Worm (Caenorhabditis elegans): ENCODE results near the gene rpn-3.

The rpn-3 gene

DNA sequence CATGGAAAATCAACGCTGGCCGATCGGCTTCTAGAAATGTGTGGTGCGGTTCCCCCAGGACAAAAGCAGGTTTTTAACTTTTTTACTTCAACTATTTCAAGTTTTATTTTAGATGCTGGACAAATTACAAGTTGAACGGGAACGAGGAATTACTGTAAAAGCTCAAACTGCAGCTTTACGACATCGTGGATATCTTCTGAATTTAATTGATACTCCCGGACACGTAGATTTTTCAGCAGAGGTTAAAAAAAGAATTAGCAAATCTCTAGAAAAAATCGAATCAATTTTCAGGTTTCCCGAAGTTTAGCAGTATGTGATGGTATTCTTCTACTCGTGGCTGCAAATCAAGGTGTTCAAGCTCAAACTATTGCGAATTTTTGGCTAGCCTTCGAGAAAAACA lies 17.7 kb upstream of the rpn-3 start:
- TF ChIP-seq ceh-36 (tag; optimal IDR thresholded peaks at IDR 0.05) (no peak), tra-4 (tag; optimal IDR thresholded peaks at IDR 0.05) (no peak), ets-7 (tag; optimal IDR thresholded peaks at IDR 0.05) (no peak), F13C5.2 (tag; optimal IDR thresholded peaks at IDR 0.05) (no peak), flt-1 (GFP tag; IDR thresholded peaks at IDR 0.05) (no peak)

DNA sequence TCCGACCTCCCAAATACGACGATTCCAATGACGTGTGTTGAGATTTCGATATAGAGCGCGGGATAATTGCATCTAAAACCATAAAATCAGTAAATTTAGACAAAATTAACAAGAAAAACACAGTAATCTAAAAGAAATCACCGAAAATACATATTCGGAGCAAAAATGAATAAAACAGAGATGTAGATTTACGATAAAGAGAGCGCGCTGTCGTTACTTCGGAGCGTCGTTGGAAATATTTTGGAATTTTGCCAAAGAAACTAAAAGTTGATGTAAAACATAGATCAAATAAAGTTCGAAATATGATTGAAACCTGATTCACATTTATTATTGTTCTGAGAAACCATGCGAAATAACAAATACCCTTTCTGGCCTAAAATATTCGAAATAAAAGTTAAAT lies 15.0 kb upstream of the rpn-3 start, which contains the start of gene ZK1236.5:
Gene ZK1236.5 (minus strand): TSS at position 72 of the 400 bp plus-strand sequence.
- TF ChIP-seq B0310.2 (tag; optimal IDR thresholded peaks at IDR 0.05) (no peak), pes-1 (GFP tag; IDR thresholded peaks at IDR 0.05) (no peak), tbx-37 (GFP tag; conservative IDR thresholded peaks at IDR 0.05) (no peak), ets-7 (tag; optimal IDR thresholded peaks at IDR 0.05) (no peak), F13C5.2 (tag; optimal IDR thresholded peaks at IDR 0.05) (no peak), ceh-13 (GFP tag; optimal IDR thresholded peaks at IDR 0.05) (no peak), ceh-36 (tag; optimal IDR thresholded peaks at IDR 0.05) (no peak), hmbx-1 (tag; optimal IDR thresholded peaks at IDR 0.05) (no peak), flt-1 (GFP tag; IDR thresholded peaks at IDR 0.05) (no peak), sea-1 (GFP tag; conservative IDR thresholded peaks at IDR 0.05) (no peak), scrt-1 (GFP tag; IDR thresholded peaks at IDR 0.05) (no peak), tbx-11 (GFP tag; IDR thresholded peaks at IDR 0.05) (no peak), hmg-4 (GFP tag; optimal IDR thresholded peaks at IDR 0.05) (no peak), tra-4 (tag; optimal IDR thresholded peaks at IDR 0.05) (no peak), aly-1 (tag; optimal IDR thresholded peaks at IDR 0.05) (no peak)

DNA sequence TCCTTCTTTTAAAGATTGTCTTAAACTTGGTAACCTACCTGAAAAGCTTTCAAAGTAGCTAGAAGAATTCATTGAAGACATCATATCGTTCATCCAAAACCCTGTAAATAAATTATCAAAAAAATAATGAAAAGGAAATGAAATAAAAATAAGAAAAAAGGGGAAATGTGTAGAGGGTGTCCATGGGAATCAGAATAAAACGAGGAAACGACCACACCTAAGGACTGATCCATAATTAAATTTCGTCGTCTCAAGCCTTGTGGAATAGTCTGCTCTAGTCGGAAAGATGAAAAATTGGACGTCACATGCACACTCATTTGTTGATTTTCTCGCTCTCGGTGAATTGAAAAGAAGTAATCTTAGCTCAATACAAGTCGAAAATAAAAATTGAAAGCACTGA lies 12.1 kb upstream of the rpn-3 start, which contains the start of gene ZK1236.9:
Gene ZK1236.9 (minus strand): TSS at position 101 of the 400 bp plus-strand sequence.
- TF ChIP-seq ama-1 (optimal IDR thresholded peaks at IDR 0.05) (no peak), tra-4 (tag; optimal IDR thresholded peaks at IDR 0.05) (no peak), hnd-1 (tag; optimal IDR thresholded peaks at IDR 0.05) (no peak), pes-1 (GFP tag; IDR thresholded peaks at IDR 0.05) (no peak), aly-1 (tag; optimal IDR thresholded peaks at IDR 0.05) (no peak), ets-7 (tag; optimal IDR thresholded peaks at IDR 0.05) (no peak), ceh-36 (tag; optimal IDR thresholded peaks at IDR 0.05) (no peak), B0310.2 (tag; optimal IDR thresholded peaks at IDR 0.05) (no peak), scrt-1 (GFP tag; IDR thresholded peaks at IDR 0.05) (no peak), hmg-4 (GFP tag; optimal IDR thresholded peaks at IDR 0.05) (no peak), tbx-11 (GFP tag; IDR thresholded peaks at IDR 0.05) (no peak), ceh-13 (GFP tag; optimal IDR thresholded peaks at IDR 0.05) (no peak), hmbx-1 (tag; optimal IDR thresholded peaks at IDR 0.05) (no peak)

DNA sequence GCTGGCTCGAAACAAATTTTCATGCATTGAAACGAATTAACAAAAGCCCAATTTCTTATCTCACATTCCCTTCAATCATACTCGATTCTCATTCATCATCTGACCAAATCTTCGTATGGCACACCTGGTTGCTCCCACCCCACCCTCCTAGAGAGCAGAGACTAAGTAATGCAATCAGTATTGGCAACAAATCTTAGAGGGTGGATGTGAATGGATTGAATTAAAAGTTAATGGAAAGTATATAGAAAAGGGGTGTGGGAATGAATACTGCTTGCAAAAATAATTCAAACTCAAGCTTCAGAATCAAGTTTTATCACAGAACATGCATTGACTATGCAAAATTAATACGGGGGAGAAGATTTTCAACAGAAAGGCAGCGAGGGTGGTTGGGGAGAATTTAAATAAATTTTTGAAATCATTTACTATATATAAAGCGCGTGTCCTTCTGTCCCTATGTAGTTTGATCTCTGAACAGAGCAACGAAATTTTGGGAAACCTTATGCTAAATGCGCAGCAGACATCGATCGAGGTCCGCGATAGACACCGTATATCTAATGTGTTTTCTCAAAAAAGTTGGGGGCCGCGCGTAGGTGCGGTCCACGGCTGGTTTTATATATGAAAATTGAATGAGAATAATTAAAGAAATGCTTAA lies 9.3 kb upstream of the rpn-3 start:
- TF ChIP-seq B0310.2 (tag; optimal IDR thresholded peaks at IDR 0.05) = no peak
- TF ChIP-seq ama-1 (optimal IDR thresholded peaks at IDR 0.05) = no peak
- TF ChIP-seq ceh-36 (tag; optimal IDR thresholded peaks at IDR 0.05) = no peak
- no peak for TF ChIP-seq tbx-11 (GFP tag; IDR thresholded peaks at IDR 0.05)
- no peak for TF ChIP-seq ets-7 (tag; optimal IDR thresholded peaks at IDR 0.05)
- TF ChIP-seq hnd-1 (tag; optimal IDR thresholded peaks at IDR 0.05) = no peak
- TF ChIP-seq scrt-1 (GFP tag; IDR thresholded peaks at IDR 0.05) = no peak
- no peak for TF ChIP-seq sea-1 (GFP tag; conservative IDR thresholded peaks at IDR 0.05)
- no peak for TF ChIP-seq aly-1 (tag; optimal IDR thresholded peaks at IDR 0.05)
- TF ChIP-seq hmbx-1 (tag; optimal IDR thresholded peaks at IDR 0.05) = no peak
- TF ChIP-seq tra-4 (tag; optimal IDR thresholded peaks at IDR 0.05) = no peak
- TF ChIP-seq tbx-37 (GFP tag; conservative IDR thresholded peaks at IDR 0.05) = no peak
- no peak for TF ChIP-seq flt-1 (GFP tag; IDR thresholded peaks at IDR 0.05)
- no peak for TF ChIP-seq F13C5.2 (tag; optimal IDR thresholded peaks at IDR 0.05)
- no peak for TF ChIP-seq hmg-4 (GFP tag; optimal IDR thresholded peaks at IDR 0.05)
- no peak for TF ChIP-seq pes-1 (GFP tag; IDR thresholded peaks at IDR 0.05)
- TF ChIP-seq ceh-13 (GFP tag; optimal IDR thresholded peaks at IDR 0.05) = no peak

DNA sequence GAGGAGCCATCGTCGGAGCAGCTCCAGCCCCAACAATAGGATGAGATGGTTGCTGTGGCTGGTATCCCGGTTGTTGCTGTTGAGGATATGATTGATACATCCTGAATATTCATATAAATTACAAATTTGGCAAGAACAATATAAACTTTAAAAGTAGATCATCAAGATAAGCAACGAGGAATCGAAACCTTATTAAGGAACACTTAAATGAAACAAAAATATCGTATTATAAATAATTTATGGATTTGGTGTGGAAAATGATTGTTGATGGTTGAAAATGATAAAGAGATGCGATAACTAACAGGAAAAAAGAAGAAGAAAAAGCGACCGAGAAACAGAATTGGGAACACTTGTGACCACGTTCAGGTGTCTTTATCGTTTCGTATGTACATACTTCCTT lies 7.8 kb upstream of the rpn-3 start, which contains the start of gene pqn-96:
Gene pqn-96 (minus strand): TSS at position 101 of the 400 bp plus-strand sequence.
- TF ChIP-seq ceh-13 (GFP tag; optimal IDR thresholded peaks at IDR 0.05) = no peak
- TF ChIP-seq hmbx-1 (tag; optimal IDR thresholded peaks at IDR 0.05) = no peak
- TF ChIP-seq F13C5.2 (tag; optimal IDR thresholded peaks at IDR 0.05) = no peak
- no peak for TF ChIP-seq tra-4 (tag; optimal IDR thresholded peaks at IDR 0.05)
- no peak for TF ChIP-seq hnd-1 (tag; optimal IDR thresholded peaks at IDR 0.05)
- TF ChIP-seq hmg-4 (GFP tag; optimal IDR thresholded peaks at IDR 0.05) = no peak
- no peak for TF ChIP-seq tbx-37 (GFP tag; conservative IDR thresholded peaks at IDR 0.05)

DNA sequence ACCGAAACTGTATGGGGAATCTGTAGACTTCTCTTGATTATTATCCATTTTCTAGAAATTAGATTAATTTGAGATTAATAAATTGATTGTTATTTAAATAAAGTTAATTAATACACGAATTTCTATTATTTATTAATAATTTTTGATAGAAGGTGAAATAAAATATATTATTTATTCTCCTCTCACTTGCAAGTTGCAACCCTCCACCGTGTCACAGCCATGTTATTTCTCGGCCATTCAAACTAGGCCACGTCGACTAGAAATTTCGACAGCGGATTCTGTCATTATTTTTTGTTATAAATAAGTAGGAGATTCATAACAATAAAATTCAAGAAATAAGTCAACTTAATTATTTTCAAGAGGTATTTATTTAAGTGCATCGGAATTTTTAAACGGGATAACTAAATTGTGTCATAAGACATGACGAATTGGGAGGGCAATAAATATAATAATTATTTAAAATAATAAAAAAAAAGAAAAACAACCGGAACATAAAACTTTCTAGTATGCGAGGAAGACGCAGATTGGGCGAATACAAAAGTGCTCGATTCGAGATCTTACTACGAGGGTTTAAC lies 3.5 kb upstream of the rpn-3 start, which contains the start of gene ufbp-1:
Gene ufbp-1 (minus strand): TSS at position 51 of the 575 bp plus-strand sequence.
- TF ChIP-seq aly-1 (tag; optimal IDR thresholded peaks at IDR 0.05) (no peak), sea-1 (GFP tag; conservative IDR thresholded peaks at IDR 0.05) (0 out of 2 replicates have a peak, but pooled peaks have one; percentile 17)

DNA sequence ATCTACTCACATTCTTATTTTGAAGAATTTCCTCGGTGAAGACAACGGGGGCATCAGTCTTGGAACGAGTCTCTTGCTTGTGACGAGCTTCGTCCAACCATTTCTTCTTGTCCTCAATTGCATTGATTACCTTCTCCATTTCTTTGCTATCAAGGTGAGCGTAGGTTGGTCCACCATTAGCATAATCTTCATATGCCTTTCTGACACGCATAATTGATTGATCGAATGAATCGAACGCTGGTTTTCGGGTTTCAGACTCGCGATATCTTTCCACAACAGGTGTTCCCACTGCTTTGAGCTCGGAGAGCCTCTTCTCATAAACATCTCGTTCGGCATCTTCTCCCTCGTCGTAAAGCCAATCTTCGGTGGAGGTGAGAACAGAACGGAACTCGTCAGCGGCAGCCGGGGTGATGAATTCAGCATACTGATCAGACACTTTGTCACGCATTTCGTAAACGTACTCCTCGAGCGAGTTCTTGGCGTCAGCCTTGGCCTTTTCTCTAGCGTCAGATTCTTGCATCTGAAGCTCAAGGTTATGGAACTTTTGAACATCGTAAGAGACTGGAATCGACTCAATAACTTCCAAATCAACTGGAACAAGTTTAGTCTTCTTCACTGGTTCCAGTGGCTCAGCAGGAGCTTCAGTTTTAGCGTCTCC lies 2.6 kb upstream of the rpn-3 start:
- no peak for TF ChIP-seq ceh-13 (GFP tag; optimal IDR thresholded peaks at IDR 0.05)
- TF ChIP-seq sea-1 (GFP tag; conservative IDR thresholded peaks at IDR 0.05) = no peak
- TF ChIP-seq hmg-4 (GFP tag; optimal IDR thresholded peaks at IDR 0.05) = no peak
- no peak for TF ChIP-seq ets-7 (tag; optimal IDR thresholded peaks at IDR 0.05)
- TF ChIP-seq ceh-36 (tag; optimal IDR thresholded peaks at IDR 0.05) = no peak
- no peak for TF ChIP-seq tbx-11 (GFP tag; IDR thresholded peaks at IDR 0.05)
- TF ChIP-seq scrt-1 (GFP tag; IDR thresholded peaks at IDR 0.05) = no peak
- TF ChIP-seq hmbx-1 (tag; optimal IDR thresholded peaks at IDR 0.05) = no peak
- no peak for TF ChIP-seq B0310.2 (tag; optimal IDR thresholded peaks at IDR 0.05)
- TF ChIP-seq aly-1 (tag; optimal IDR thresholded peaks at IDR 0.05) = no peak
